Fruit fly (Drosophila melanogaster) whole organism, wandering third instar larva: ENCODE results near the gene SelR.
A peak's percentile ranks its signal among the peaks of the same experiment; 100 is the strongest.

ENCODE experiments used
- CG32264 ChIP-seq: fragments of 200-800 bp; sonication (Bioruptor generic); optimal IDR thresholded peaks from 2 replicates; lab custom pipeline; 2016; ENCODE audit warnings: missing biosample characterization, missing genetic modification characterization
- CG9705 ChIP-seq: fragments of 200-800 bp; sonication (Bioruptor generic); optimal IDR thresholded peaks from 2 replicates; lab custom pipeline; 2018; ENCODE audit warnings: missing biosample characterization, mild to moderate bottlenecking, missing genetic modification characterization
- CrebA ChIP-seq: fragments of 200-800 bp; sonication (Bioruptor generic); optimal IDR thresholded peaks from 2 replicates; lab custom pipeline; 2016; ENCODE audit warnings: missing biosample characterization, mild to moderate bottlenecking, missing genetic modification characterization, borderline replicate concordance
- Dif ChIP-seq: fragments of 200-275, 200-300 bp; sonication (Bioruptor generic); optimal IDR thresholded peaks from 2 replicates; lab custom pipeline; 2018; ENCODE audit warnings: missing biosample characterization, missing genetic modification characterization; ENCODE audit not compliant: partially characterized antibody
- GATAd ChIP-seq: sonication (Bioruptor generic); optimal IDR thresholded peaks from 2 replicates; lab custom pipeline; 2016; ENCODE audit warnings: missing biosample characterization, missing genetic modification characterization
- HLH106 ChIP-seq: fragments of 200-800 bp; optimal IDR thresholded peaks from 3 replicates; lab custom pipeline; 2019; ENCODE audit warnings: missing biosample characterization, mild to moderate bottlenecking, missing genetic modification characterization, moderate library complexity
- Hnf4 ChIP-seq: fragments of 200-800 bp; sonication (Bioruptor generic); optimal IDR thresholded peaks from 2 replicates; lab custom pipeline; 2016; ENCODE audit warnings: missing biosample characterization, mild to moderate bottlenecking, missing genetic modification characterization
- Hr78 ChIP-seq: fragments of >200 bp; optimal IDR thresholded peaks from 2 replicates; lab custom pipeline; 2017; ENCODE audit warnings: missing biosample characterization, missing genetic modification characterization
- Hr83 ChIP-seq: fragments of 200-300 bp; sonication (Bioruptor generic); optimal IDR thresholded peaks from 2 replicates; lab custom pipeline; 2016; ENCODE audit warnings: missing biosample characterization, mild to moderate bottlenecking, missing genetic modification characterization, moderate library complexity; ENCODE audit not compliant: poor library complexity, severe bottlenecking
- Jra ChIP-seq: sonication (Bioruptor generic); optimal IDR thresholded peaks from 2 replicates; lab custom pipeline; 2016; ENCODE audit warnings: missing biosample characterization, missing genetic modification characterization
- Mio ChIP-seq: sonication (Bioruptor generic); optimal IDR thresholded peaks from 2 replicates; lab custom pipeline; 2016; ENCODE audit warnings: missing biosample characterization, missing genetic modification characterization
- N ChIP-seq: fragments of >200 bp; optimal IDR thresholded peaks from 2 replicates; lab custom pipeline; 2018; ENCODE audit warnings: missing biosample characterization, missing external identifiers, missing genetic modification characterization
- OdsH ChIP-seq: fragments of 200-800 bp; sonication (Bioruptor generic); optimal IDR thresholded peaks from 2 replicates; lab custom pipeline; 2016; ENCODE audit warnings: missing biosample characterization, mild to moderate bottlenecking, missing genetic modification characterization
- Rel ChIP-seq, 2 experiments: fragments of 200-800 bp; sonication (Bioruptor generic) in 1 of 2; optimal IDR thresholded peaks; 2 replicates in 1 of 2; 3 replicates in 1 of 2; lab custom pipeline; 2016 to 2019; ENCODE audit warnings: mild to moderate bottlenecking in 2 of 2, missing biosample characterization in 2 of 2, missing genetic modification characterization in 2 of 2, moderate library complexity in 1 of 2
- Sp1 ChIP-seq: fragments of 200-800 bp; sonication (Bioruptor generic); optimal IDR thresholded peaks from 3 replicates; lab custom pipeline; 2019; ENCODE audit warnings: missing biosample characterization, mild to moderate bottlenecking, missing genetic modification characterization, moderate library complexity
- Vsx2 ChIP-seq: fragments of 200-300, 225-300 bp; sonication (Bioruptor generic); optimal IDR thresholded peaks from 2 replicates; lab custom pipeline; 2018; ENCODE audit warnings: missing biosample characterization, missing genetic modification characterization; ENCODE audit not compliant: partially characterized antibody
- br ChIP-seq: fragments of 200-800 bp; sonication (Bioruptor generic); optimal IDR thresholded peaks from 2 replicates; lab custom pipeline; 2016; ENCODE audit warnings: missing biosample characterization, missing genetic modification characterization
- brk ChIP-seq: fragments of 200-800 bp; sonication (Bioruptor generic); optimal IDR thresholded peaks from 2 replicates; lab custom pipeline; 2016; ENCODE audit warnings: missing biosample characterization, mild to moderate bottlenecking, missing genetic modification characterization
- dl ChIP-seq, 2 experiments: fragments of 175-275, 200-275 bp in 1 of 2; fragments of 200-275 bp in 1 of 2; sonication (Bioruptor generic); optimal IDR thresholded peaks; lab custom pipeline; 2018; ENCODE audit warnings: mild to moderate bottlenecking in 2 of 2, missing biosample characterization in 2 of 2, missing genetic modification characterization in 2 of 2, moderate library complexity in 2 of 2; ENCODE audit not compliant: partially characterized antibody in 2 of 2, insufficient read depth in 1 of 2
- dmrt93B ChIP-seq: fragments of 200-800 bp; sonication (Bioruptor generic); optimal IDR thresholded peaks from 2 replicates; lab custom pipeline; 2018; ENCODE audit warnings: missing biosample characterization, mild to moderate bottlenecking, missing genetic modification characterization
- dsf ChIP-seq: sonication (Bioruptor generic); optimal IDR thresholded peaks from 2 replicates; lab custom pipeline; 2016; ENCODE audit warnings: missing biosample characterization, missing genetic modification characterization, borderline replicate concordance
- ey ChIP-seq: fragments of 200-800 bp; sonication (Bioruptor generic); optimal IDR thresholded peaks from 2 replicates; lab custom pipeline; 2016; ENCODE audit warnings: missing biosample characterization, missing genetic modification characterization
- foxo ChIP-seq, 2 experiments: fragments of 200-800 bp; sonication (Bioruptor generic); optimal IDR thresholded peaks; 2 replicates in 1 of 2; 3 replicates in 1 of 2; lab custom pipeline; 2016 to 2017; ENCODE audit warnings: missing biosample characterization in 2 of 2, missing genetic modification characterization in 2 of 2
- fru ChIP-seq: fragments of 200-800 bp; sonication (Bioruptor generic); optimal IDR thresholded peaks from 3 replicates; lab custom pipeline; 2016; ENCODE audit warnings: missing biosample characterization, mild to moderate bottlenecking, missing genetic modification characterization
- h ChIP-seq: fragments of 200-800 bp; sonication (Bioruptor generic); optimal IDR thresholded peaks from 3 replicates; lab custom pipeline; 2016; ENCODE audit warnings: missing biosample characterization, mild to moderate bottlenecking, missing genetic modification characterization
- lola ChIP-seq: fragments of >200 bp; optimal IDR thresholded peaks from 2 replicates; lab custom pipeline; 2017; ENCODE audit warnings: missing biosample characterization, missing genetic modification characterization
- pan ChIP-seq: fragments of >200 bp; optimal IDR thresholded peaks from 2 replicates; lab custom pipeline; 2017
- psq ChIP-seq: fragments of 200-800 bp; sonication (Bioruptor generic); optimal IDR thresholded peaks from 3 replicates; lab custom pipeline; 2017; ENCODE audit warnings: missing biosample characterization, mild to moderate bottlenecking, missing genetic modification characterization, moderate library complexity
- rgr ChIP-seq: fragments of 200-800 bp; sonication (Bioruptor generic); optimal IDR thresholded peaks from 3 replicates; lab custom pipeline; 2016; ENCODE audit warnings: missing biosample characterization, mild to moderate bottlenecking, missing genetic modification characterization
- sage ChIP-seq: fragments of 200-800 bp; sonication (Bioruptor generic); optimal IDR thresholded peaks from 2 replicates; lab custom pipeline; 2016; ENCODE audit warnings: missing biosample characterization, mild to moderate bottlenecking, missing genetic modification characterization
- sv ChIP-seq: fragments of 200-800 bp; sonication (Bioruptor generic); optimal IDR thresholded peaks from 3 replicates; lab custom pipeline; 2016; ENCODE audit warnings: missing biosample characterization, missing genetic modification characterization
- usp ChIP-seq: fragments of >200 bp; optimal IDR thresholded peaks from 2 replicates; lab custom pipeline; 2017; ENCODE audit warnings: missing biosample characterization, missing genetic modification characterization
- woc ChIP-seq: sonication (Bioruptor generic); optimal IDR thresholded peaks from 2 replicates; lab custom pipeline; 2016; ENCODE audit warnings: missing biosample characterization, mild to moderate bottlenecking, missing genetic modification characterization

The SelR gene

DNA sequence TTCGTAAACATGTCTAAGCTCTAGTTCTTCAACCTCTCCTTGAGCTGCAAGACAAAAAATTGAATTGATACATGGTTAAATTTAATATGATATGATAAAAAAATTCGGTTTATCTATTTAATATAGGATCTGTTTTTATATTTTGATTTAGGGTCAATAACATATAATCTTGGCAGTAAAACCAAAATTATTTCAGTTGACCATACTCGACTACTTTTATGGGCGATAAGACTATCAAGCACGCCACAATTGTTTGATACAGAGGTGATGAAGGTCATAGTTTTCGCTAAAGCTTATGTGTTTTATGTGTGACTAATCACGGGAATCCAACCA, 19.8 kb upstream of the SelR start:
- TF ChIP-seq Mio (GFP tag; lab: Kevin White, UChicago) (no peak), Sp1 (GFP tag; lab: Kevin White, UChicago) (no peak), Jra (GFP tag; lab: Kevin White, UChicago) (no peak), Vsx2 (GFP tag; lab: Kevin White, UChicago) (no peak), rgr (no peak), psq (no peak), brk (GFP tag; lab: Kevin White, UChicago) (no peak)

DNA sequence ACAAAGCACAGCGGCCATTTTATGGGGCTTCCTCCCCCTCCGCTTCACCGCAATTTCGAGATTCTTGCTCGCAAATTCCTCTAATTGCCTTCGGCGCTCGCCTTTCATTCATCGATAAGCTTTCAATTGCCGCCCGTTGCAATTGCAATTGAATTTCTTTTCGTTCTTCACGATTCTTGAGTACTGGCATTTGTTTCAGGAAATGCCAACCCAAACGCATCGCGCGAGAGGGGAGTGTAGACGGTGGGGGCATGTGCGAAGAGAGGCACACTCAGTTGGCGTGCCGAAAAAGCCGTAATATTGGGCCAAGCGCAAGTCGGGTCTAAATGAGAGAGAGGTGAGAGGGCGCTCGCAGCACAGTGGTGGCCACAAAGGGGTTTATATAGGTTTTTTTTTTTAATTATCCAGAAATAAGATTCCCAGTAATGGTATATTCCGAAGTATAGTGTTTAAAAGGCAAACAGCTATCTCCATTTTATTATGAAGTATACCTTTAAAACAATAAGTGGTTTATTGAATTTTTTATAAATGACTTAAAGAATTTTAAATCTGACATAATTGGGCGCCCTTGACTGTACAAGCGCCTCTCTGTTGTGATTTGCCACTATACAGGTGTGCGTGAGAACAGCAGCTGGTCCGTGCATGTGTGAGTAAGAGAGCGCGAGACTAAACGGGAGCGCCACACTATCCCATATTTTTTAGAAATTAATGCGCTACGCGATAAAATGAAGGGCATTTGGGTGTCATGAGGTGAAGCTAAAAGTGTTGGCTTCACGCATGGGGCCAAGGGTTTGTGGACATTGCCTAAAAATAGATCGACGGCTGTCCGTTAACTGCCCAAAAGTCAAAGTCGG, 18.2 kb upstream of the SelR start:
- TF ChIP-seq Hr78 (GFP tag; lab: Kevin White, UChicago) (no peak), foxo (GFP tag; optimal IDR thresholded peaks at IDR 0.05; lab: Kevin White, UChicago) (peak; percentile 47 to 97), h (GFP tag; lab: Kevin White, UChicago) (peak; percentile 96), lola (GFP tag; lab: Kevin White, UChicago) (no peak), fru (GFP tag; lab: Kevin White, UChicago) (peak; percentile 96), sage (GFP tag; lab: Kevin White, UChicago) (peak; percentile 78), CrebA (no peak), ey (GFP tag; lab: Kevin White, UChicago) (peak; percentile 95), Hnf4 (GFP tag; lab: Kevin White, UChicago) (peak; percentile 88), woc (GFP tag; lab: Kevin White, UChicago) (peak; percentile 97), GATAd (GFP tag; lab: Kevin White, UChicago) (no peak), Dif (GFP tag; lab: Kevin White, UChicago) (peak; percentile 69), Mio (GFP tag; lab: Kevin White, UChicago) (peak; percentile 49), dmrt93B (GFP tag; lab: Kevin White, UChicago) (peak; percentile 79), psq (peak; percentile 93), HLH106 (tag; lab: Kevin White, UChicago) (peak; percentile 84), Hr83 (GFP tag; lab: Kevin White, UChicago) (peak; percentile 3), pan (no peak), Jra (GFP tag; lab: Kevin White, UChicago) (peak; percentile 84), N (GFP tag; lab: Kevin White, UChicago) (no peak), usp (GFP tag; lab: Kevin White, UChicago) (no peak), dsf (peak; percentile 59), brk (GFP tag; lab: Kevin White, UChicago) (peak; percentile 90), rgr (peak; percentile 94), dl (GFP tag; optimal IDR thresholded peaks at IDR 0.05; lab: Kevin White, UChicago; ENCODE audit: insufficient read depth in 1 of 2, partially characterized antibody in 2 of 2) (peak; percentile 11 to 66), Sp1 (GFP tag; lab: Kevin White, UChicago) (peak; percentile 94), br (GFP tag; lab: Kevin White, UChicago) (peak; percentile 93), sv (GFP tag; lab: Kevin White, UChicago) (peak; percentile 83), CG32264 (GFP tag; lab: Kevin White, UChicago) (peak; percentile 71), Rel (GFP tag; optimal IDR thresholded peaks at IDR 0.05; lab: Kevin White, UChicago) (no peak), Rel (tag; optimal IDR thresholded peaks at IDR 0.05; lab: Kevin White, UChicago) (peak; percentile 23), CG9705 (GFP tag; lab: Kevin White, UChicago) (peak; percentile 71), Vsx2 (GFP tag; lab: Kevin White, UChicago) (peak; percentile 51), OdsH (peak; percentile 96)

DNA sequence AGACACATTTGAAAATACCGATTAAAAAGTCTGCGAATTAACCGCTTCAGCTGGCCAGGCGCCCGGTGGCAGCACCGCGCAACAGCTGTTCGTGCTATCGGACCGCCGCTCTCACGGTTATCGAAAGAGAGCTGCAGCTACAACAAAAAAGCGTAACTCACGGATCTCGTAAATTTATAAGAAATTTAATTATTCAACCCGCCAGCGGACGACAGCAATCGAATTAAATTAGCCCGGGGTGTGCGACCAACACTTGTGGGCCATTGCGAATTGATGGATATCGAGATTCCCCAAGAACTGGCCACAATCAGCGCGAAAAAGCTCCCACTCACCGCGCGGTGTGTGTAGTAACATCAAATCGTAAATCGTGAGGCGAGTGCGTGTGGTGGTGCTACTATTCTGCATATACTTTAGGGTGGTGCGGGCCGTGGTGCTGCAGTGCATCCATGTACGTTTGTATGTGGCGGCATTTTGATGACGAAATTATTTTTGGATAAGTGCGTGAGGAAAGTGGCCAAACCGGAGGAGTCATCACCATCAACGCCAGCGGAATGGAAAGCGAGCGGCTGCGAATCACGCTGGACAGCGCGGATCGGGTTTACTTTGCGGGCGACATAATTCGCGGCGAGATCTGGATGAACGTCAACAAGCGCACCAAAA, 17.1 kb upstream of the SelR start, which contains the start of gene Leash:
Leash (plus strand) TSS at position 119 of the 660 bp plus-strand sequence.
- peak; percentile 10 for TF ChIP-seq Sp1 (GFP tag; lab: Kevin White, UChicago)
- no peak for TF ChIP-seq psq
- no peak for TF ChIP-seq Vsx2 (GFP tag; lab: Kevin White, UChicago)
- TF ChIP-seq OdsH: peak; percentile 13
- TF ChIP-seq usp (GFP tag; lab: Kevin White, UChicago): no peak
- TF ChIP-seq sv (GFP tag; lab: Kevin White, UChicago): no peak
- no peak for TF ChIP-seq pan
